Fruit fly (Drosophila melanogaster): ENCODE results near the gene Poxm.

The Poxm gene

DNA sequence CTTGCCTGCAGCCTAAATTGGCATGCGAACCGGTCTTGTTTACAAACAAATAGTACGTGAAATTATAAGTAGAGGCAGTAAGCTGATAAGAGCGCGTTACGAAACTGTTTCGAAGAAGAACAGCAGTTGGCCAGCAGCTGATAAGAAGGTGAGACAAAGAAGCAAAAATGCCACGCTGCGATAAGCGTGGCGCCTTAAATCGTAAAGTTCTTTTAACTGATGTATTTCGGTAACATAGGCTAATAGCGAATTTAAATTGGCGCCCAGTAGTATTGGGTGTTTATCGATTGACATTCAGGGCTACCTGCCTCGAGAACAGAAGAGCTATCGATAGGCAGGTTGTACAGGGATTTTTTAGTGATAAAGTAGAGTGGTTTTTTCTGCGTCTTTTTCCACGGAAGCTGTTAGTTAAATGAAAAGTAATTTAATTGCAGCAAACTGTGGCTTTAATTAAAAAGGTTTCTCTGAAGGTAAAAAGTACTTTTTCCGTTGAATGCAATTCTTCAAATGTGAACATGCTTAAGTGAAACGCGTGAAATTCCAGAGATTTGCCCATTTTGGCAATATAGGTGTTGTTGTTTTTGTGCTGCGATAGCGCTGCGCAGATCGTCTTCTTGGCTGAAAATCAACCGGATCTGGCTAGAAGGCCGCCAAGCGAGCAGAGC is 23.2 kb upstream of the Poxm start, which contains the start of gene stck (continued):
- TF ChIP-seq CG17361 (GFP tag; IDR thresholded peaks at IDR 0.05) = no peak
- no peak for TF ChIP-seq CG6254 (GFP tag; optimal IDR thresholded peaks at IDR 0.05)
- no peak for TF ChIP-seq Dfd (GFP tag; optimal IDR thresholded peaks at IDR 0.05)
- TF ChIP-seq twi (tag; optimal IDR thresholded peaks at IDR 0.05) = no peak
- TF ChIP-seq wek (GFP tag; optimal IDR thresholded peaks at IDR 0.05) = peak; percentile 11
- no peak for TF ChIP-seq CG15479 (GFP tag; optimal IDR thresholded peaks at IDR 0.05)
- peak; percentile 12 for TF ChIP-seq CG3407 (GFP tag; optimal IDR thresholded peaks at IDR 0.05)
- TF ChIP-seq pum (GFP tag; optimal IDR thresholded peaks at IDR 0.05) = no peak
- peak; percentile 48 for TF ChIP-seq CG15514 (GFP tag; optimal IDR thresholded peaks at IDR 0.05)
- TF ChIP-seq eve (GFP tag; optimal IDR thresholded peaks at IDR 0.05) = no peak
- TF ChIP-seq Six4 (GFP tag; optimal IDR thresholded peaks at IDR 0.05) = no peak
- TF ChIP-seq CG11247 (GFP tag; IDR thresholded peaks at IDR 0.05) = no peak
- TF ChIP-seq Chrac-16 (GFP tag; optimal IDR thresholded peaks at IDR 0.05) = no peak
- no peak for TF ChIP-seq otp (GFP tag; IDR thresholded peaks at IDR 0.05)
- no peak for TF ChIP-seq Usf (GFP tag; optimal IDR thresholded peaks at IDR 0.05)
- TF ChIP-seq B-H2 (GFP tag; optimal IDR thresholded peaks at IDR 0.05) = no peak
- TF ChIP-seq CG6272 (GFP tag; IDR thresholded peaks at IDR 0.05) = no peak
- TF ChIP-seq CG12236 (GFP tag; optimal IDR thresholded peaks at IDR 0.05) = no peak
- no peak for TF ChIP-seq luna (GFP tag; optimal IDR thresholded peaks at IDR 0.05)
- no peak for TF ChIP-seq Camta (GFP tag; optimal IDR thresholded peaks at IDR 0.05)
- TF ChIP-seq HLH54F (GFP tag; optimal IDR thresholded peaks at IDR 0.05) = no peak
- TF ChIP-seq bowl (GFP tag; IDR thresholded peaks at IDR 0.05) = no peak
- TF ChIP-seq CG4424 (GFP tag; optimal IDR thresholded peaks at IDR 0.05) = no peak
- no peak for TF ChIP-seq az2 (GFP tag; optimal IDR thresholded peaks at IDR 0.05)
- no peak for TF ChIP-seq CG3065 (GFP tag; optimal IDR thresholded peaks at IDR 0.05)
- TF ChIP-seq gce (GFP tag; IDR thresholded peaks at IDR 0.05) = no peak
- no peak for TF ChIP-seq trh (GFP tag; optimal IDR thresholded peaks at IDR 0.05)
- peak; percentile 97 for TF ChIP-seq mirr (GFP tag; optimal IDR thresholded peaks at IDR 0.05)
- no peak for TF ChIP-seq lilli (GFP tag; optimal IDR thresholded peaks at IDR 0.05)
- no peak for TF ChIP-seq gem (tag; optimal IDR thresholded peaks at IDR 0.05)
- TF ChIP-seq bigmax (GFP tag; optimal IDR thresholded peaks at IDR 0.05) = no peak
- no peak for TF ChIP-seq CG30403 (GFP tag; optimal IDR thresholded peaks at IDR 0.05)
- no peak for TF ChIP-seq CG11504 (tag; optimal IDR thresholded peaks at IDR 0.05)
- no peak for TF ChIP-seq lmd (GFP tag; IDR thresholded peaks at IDR 0.05)
- no peak for TF ChIP-seq dimm (GFP tag; IDR thresholded peaks at IDR 0.05)
- TF ChIP-seq CG8359 (GFP tag; optimal IDR thresholded peaks at IDR 0.05; ENCODE audit: borderline replicate concordance) = no peak
- TF ChIP-seq insv (GFP tag; optimal IDR thresholded peaks at IDR 0.05) = no peak
- TF ChIP-seq dan (GFP tag; IDR thresholded peaks at IDR 0.05) = no peak
- no peak for TF ChIP-seq jumu (GFP tag; optimal IDR thresholded peaks at IDR 0.05)
- TF ChIP-seq CG6765 (GFP tag; optimal IDR thresholded peaks at IDR 0.05) = no peak
- no peak for TF ChIP-seq CG11398 (GFP tag; optimal IDR thresholded peaks at IDR 0.05)
- TF ChIP-seq fd102C (GFP tag; optimal IDR thresholded peaks at IDR 0.05) = no peak
- no peak for TF ChIP-seq danr (GFP tag; IDR thresholded peaks at IDR 0.05)
- TF ChIP-seq Dref (GFP tag; IDR thresholded peaks at IDR 0.05) = peak; percentile 98
- no peak for TF ChIP-seq CG3995 (GFP tag; optimal IDR thresholded peaks at IDR 0.05)
- no peak for TF ChIP-seq CTCF (GFP tag; optimal IDR thresholded peaks at IDR 0.05)
- no peak for TF ChIP-seq CG10274 (GFP tag; optimal IDR thresholded peaks at IDR 0.05)
- TF ChIP-seq CG17186 (GFP tag; optimal IDR thresholded peaks at IDR 0.05) = peak; percentile 84
- TF ChIP-seq Trl (optimal IDR thresholded peaks at IDR 0.05) = no peak
- no peak for TF ChIP-seq Trl (GFP tag; optimal IDR thresholded peaks at IDR 0.05)
- TF ChIP-seq wdn (GFP tag; IDR thresholded peaks at IDR 0.05) = no peak
- no peak for TF ChIP-seq CG8765 (GFP tag; IDR thresholded peaks at IDR 0.05)
- no peak for TF ChIP-seq bab2 (GFP tag; optimal IDR thresholded peaks at IDR 0.05)
